Worm (Caenorhabditis elegans) whole organism, mixed stage, embryonic: ENCODE measurements around the gene acs-18.

Source experiments
- M03D4.4 ChIP-seq: sonication (generic microtip); optimal IDR thresholded peaks from 2 replicates; lab custom pipeline; 2017; ENCODE audit warnings: mild to moderate bottlenecking, missing genetic modification characterization, missing compliant biosample characterization
- bed-3 ChIP-seq: fragments of 200-800 bp; sonication (Bioruptor generic); optimal IDR thresholded peaks from 3 replicates; lab custom pipeline; 2018; ENCODE audit warnings: mild to moderate bottlenecking, missing genetic modification characterization, moderate library complexity, missing compliant biosample characterization
- blmp-1 ChIP-seq: fragments of 150-350 bp; optimal IDR thresholded peaks from 2 replicates; lab custom pipeline; 2014; ENCODE audit warnings: missing biosample characterization, missing genetic modification characterization
- ceh-39 ChIP-seq: fragments of 150-350 bp; optimal IDR thresholded peaks from 2 replicates; lab custom pipeline; 2014; ENCODE audit warnings: missing biosample characterization, missing genetic modification characterization
- ceh-43 ChIP-seq: fragments of 200-800 bp; sonication (Bioruptor generic); optimal IDR thresholded peaks from 2 replicates; lab custom pipeline; 2018; ENCODE audit warnings: mild to moderate bottlenecking, missing genetic modification characterization, moderate library complexity, missing compliant biosample characterization
- ces-1 ChIP-seq: fragments of 150-350 bp; optimal IDR thresholded peaks from 2 replicates; lab custom pipeline; 2014; ENCODE audit warnings: missing biosample characterization, missing genetic modification reagents, missing genetic modification characterization
- drap-1 ChIP-seq: fragments of 200-800 bp; sonication (Bioruptor generic); optimal IDR thresholded peaks from 3 replicates; lab custom pipeline; 2018; ENCODE audit warnings: mild to moderate bottlenecking, missing genetic modification characterization, missing compliant biosample characterization
- elt-1 ChIP-seq: sonication (generic microtip); optimal IDR thresholded peaks from 2 replicates; lab custom pipeline; 2017; ENCODE audit warnings: missing genetic modification characterization, mild to moderate bottlenecking, missing compliant biosample characterization, antibody characterized with exemption, moderate library complexity, borderline replicate concordance; ENCODE audit not compliant: insufficient read depth
- elt-3 ChIP-seq: fragments of 150-350 bp; optimal IDR thresholded peaks from 2 replicates; lab custom pipeline; 2014; ENCODE audit warnings: missing biosample characterization, missing genetic modification characterization
- flh-1 ChIP-seq: fragments of 200-800 bp; sonication (Bioruptor generic); optimal IDR thresholded peaks from 2 replicates; lab custom pipeline; 2018; ENCODE audit warnings: mild to moderate bottlenecking, missing genetic modification characterization, moderate library complexity, missing compliant biosample characterization
- ham-2 ChIP-seq: fragments of 200-800 bp; sonication (Bioruptor generic); optimal IDR thresholded peaks from 2 replicates; lab custom pipeline; 2018; ENCODE audit warnings: mild to moderate bottlenecking, missing genetic modification characterization, missing compliant biosample characterization
- hlh-1 ChIP-seq: fragments of 150-350 bp; optimal IDR thresholded peaks from 2 replicates; lab custom pipeline; 2014; ENCODE audit warnings: missing biosample characterization, missing genetic modification reagents, missing genetic modification characterization
- lin-13 ChIP-seq: fragments of 150-350 bp; optimal IDR thresholded peaks from 2 replicates; lab custom pipeline; 2014; ENCODE audit warnings: missing biosample characterization, missing genetic modification characterization
- lin-32 ChIP-seq: fragments of 200-800 bp; sonication (Bioruptor generic); optimal IDR thresholded peaks from 2 replicates; lab custom pipeline; 2018; ENCODE audit warnings: mild to moderate bottlenecking, missing genetic modification characterization, missing compliant biosample characterization
- lsy-2 ChIP-seq: fragments of 150-350 bp; optimal IDR thresholded peaks from 2 replicates; lab custom pipeline; 2014; ENCODE audit warnings: missing biosample characterization, missing genetic modification characterization
- mab-5 ChIP-seq: fragments of 150-350 bp; optimal IDR thresholded peaks from 2 replicates; lab custom pipeline; 2014; ENCODE audit warnings: missing biosample characterization, missing genetic modification characterization
- mep-1 ChIP-seq: fragments of 150-350 bp; optimal IDR thresholded peaks from 2 replicates; lab custom pipeline; 2017; ENCODE audit warnings: missing biosample characterization, missing genetic modification reagents, missing genetic modification characterization, inconsistent platforms
- mls-2 ChIP-seq: sonication (generic microtip); optimal IDR thresholded peaks from 2 replicates; lab custom pipeline; 2016; ENCODE audit warnings: mild to moderate bottlenecking, missing genetic modification characterization, moderate library complexity, missing compliant biosample characterization
- nhr-12 ChIP-seq: fragments of 150-350 bp; optimal IDR thresholded peaks from 2 replicates; lab custom pipeline; 2014; ENCODE audit warnings: missing biosample characterization, missing genetic modification characterization
- nhr-2 ChIP-seq: fragments of 150-350 bp; optimal IDR thresholded peaks from 2 replicates; lab custom pipeline; 2014; ENCODE audit warnings: missing biosample characterization, missing genetic modification characterization
- nhr-28 ChIP-seq: fragments of 150-350 bp; optimal IDR thresholded peaks from 2 replicates; lab custom pipeline; 2014; ENCODE audit warnings: missing biosample characterization, missing genetic modification characterization
- nhr-76 ChIP-seq: sonication (generic microtip); optimal IDR thresholded peaks from 2 replicates; lab custom pipeline; 2017; ENCODE audit warnings: missing biosample characterization, missing genetic modification characterization
- pha-4 ChIP-seq: fragments of 150-350 bp; optimal IDR thresholded peaks from 2 replicates; lab custom pipeline; 2018; ENCODE audit warnings: missing biosample characterization, missing genetic modification reagents, missing genetic modification characterization
- sem-2 ChIP-seq: fragments of 200-800 bp; sonication (Bioruptor generic); optimal IDR thresholded peaks from 2 replicates; lab custom pipeline; 2018; ENCODE audit warnings: mild to moderate bottlenecking, missing genetic modification characterization, missing compliant biosample characterization
- sptf-1 ChIP-seq: sonication (generic microtip); optimal IDR thresholded peaks from 2 replicates; lab custom pipeline; 2017; ENCODE audit warnings: mild to moderate bottlenecking, missing genetic modification characterization, moderate library complexity, missing compliant biosample characterization
- tbx-8 ChIP-seq: fragments of 200-800 bp; sonication (Bioruptor generic); optimal IDR thresholded peaks from 2 replicates; lab custom pipeline; 2018; ENCODE audit warnings: mild to moderate bottlenecking, missing genetic modification characterization, moderate library complexity, missing compliant biosample characterization
- unc-120 ChIP-seq: sonication (generic microtip); optimal IDR thresholded peaks from 2 replicates; lab custom pipeline; 2017; ENCODE audit warnings: missing genetic modification characterization, missing compliant biosample characterization; ENCODE audit not compliant: poor library complexity, severe bottlenecking
- unc-39 ChIP-seq: fragments of 150-350 bp; optimal IDR thresholded peaks from 2 replicates; lab custom pipeline; 2014; ENCODE audit warnings: missing biosample characterization, missing genetic modification characterization
- unc-62 ChIP-seq: fragments of 150-350 bp; optimal IDR thresholded peaks from 2 replicates; lab custom pipeline; 2014; ENCODE audit warnings: missing biosample characterization, missing genetic modification reagents, missing genetic modification characterization
- zip-8 ChIP-seq: fragments of 150-350 bp; optimal IDR thresholded peaks from 2 replicates; lab custom pipeline; 2014; ENCODE audit warnings: missing biosample characterization, missing genetic modification characterization
- ztf-11 ChIP-seq: fragments of 150-350 bp; optimal IDR thresholded peaks from 2 replicates; lab custom pipeline; 2014; ENCODE audit warnings: missing biosample characterization, missing genetic modification characterization

acs-18 gene

DNA sequence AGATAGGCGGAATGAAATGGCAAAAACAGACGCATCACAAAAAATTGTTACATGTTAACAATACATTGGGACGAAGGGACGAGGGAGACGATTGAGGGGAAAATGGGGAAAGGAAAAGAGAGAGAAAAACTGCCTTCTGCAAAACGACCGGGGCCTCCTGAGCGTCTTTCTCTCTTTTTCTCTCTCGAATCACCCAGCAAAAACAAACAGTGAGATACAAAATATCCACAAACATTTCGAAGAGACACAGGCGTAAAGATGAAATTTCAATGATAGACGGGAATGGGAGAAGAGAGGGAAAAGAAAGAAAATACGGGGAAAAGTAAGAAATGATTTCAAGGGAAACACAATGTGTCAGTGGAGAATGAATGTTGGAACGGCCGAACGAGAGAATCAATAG, 32.5 kb upstream of the acs-18 start (continued):
- TF ChIP-seq sem-2 (GFP tag; lab: Kevin White, UChicago) (no peak), nhr-12 (tag; lab: Kevin White, UChicago) (no peak), lsy-2 (peak; percentile 23), tbx-8 (GFP tag; lab: Kevin White, UChicago) (no peak), zip-8 (no peak), M03D4.4 (tag; lab: Kevin White, UChicago) (no peak)

DNA sequence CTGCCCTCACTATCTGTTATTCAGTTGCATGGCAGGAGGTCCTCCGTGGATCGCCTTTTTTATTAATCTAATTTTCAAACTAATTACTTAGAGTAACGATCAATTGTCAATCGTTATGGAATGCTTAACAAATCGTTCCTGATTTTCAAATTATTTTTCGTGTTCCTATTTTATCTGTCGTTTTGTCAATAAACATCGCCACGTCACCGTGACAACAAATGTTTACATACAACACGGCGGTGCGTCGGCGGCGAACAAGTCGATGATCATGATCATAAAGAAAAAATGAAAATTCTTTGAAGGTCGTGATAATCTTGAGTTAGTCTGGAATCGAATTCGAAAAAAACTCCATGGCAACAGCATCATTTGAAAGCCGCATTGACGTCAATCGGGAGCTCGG, 32.0 kb upstream of the acs-18 start:
- TF ChIP-seq unc-62 (GFP tag; lab: Kevin White, UChicago) (no peak), ceh-43 (GFP tag; lab: Kevin White, UChicago) (no peak), nhr-2 (tag; lab: Kevin White, UChicago) (no peak), hlh-1 (tag; lab: Kevin White, UChicago) (no peak), drap-1 (GFP tag; lab: Kevin White, UChicago) (no peak), elt-1 (tag; lab: Kevin White, UChicago) (no peak), mls-2 (tag; lab: Kevin White, UChicago) (no peak), nhr-12 (tag; lab: Kevin White, UChicago) (no peak), unc-120 (tag; lab: Kevin White, UChicago) (no peak), sem-2 (GFP tag; lab: Kevin White, UChicago) (no peak), ztf-11 (tag; lab: Kevin White, UChicago) (no peak), blmp-1 (tag; lab: Kevin White, UChicago) (no peak), nhr-76 (tag; lab: Kevin White, UChicago) (no peak), nhr-28 (tag; lab: Kevin White, UChicago) (no peak)

DNA sequence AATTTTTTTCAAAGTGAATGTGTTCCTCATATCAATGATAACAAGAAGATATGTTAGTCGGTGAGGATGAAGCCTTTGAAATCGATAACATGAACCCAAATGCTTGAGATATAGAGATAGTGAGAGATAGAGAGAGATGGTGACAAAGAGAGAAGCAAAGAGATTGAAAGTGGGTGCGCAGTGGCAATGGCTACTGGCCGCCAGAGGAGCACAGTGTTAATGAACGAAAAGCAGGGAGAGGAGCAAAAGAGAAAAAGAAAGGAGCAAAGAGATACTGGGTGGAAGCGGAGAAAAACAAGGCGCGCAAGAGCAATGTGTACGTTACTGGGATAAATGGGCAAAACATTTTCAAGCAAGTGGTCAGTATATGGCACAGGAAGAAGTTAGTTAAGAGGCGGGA, 31.2 kb upstream of the acs-18 start:
- TF ChIP-seq unc-120 (tag; lab: Kevin White, UChicago) (peak; percentile 43), ces-1 (GFP tag; lab: Kevin White, UChicago) (peak; percentile 40), ceh-39 (tag; lab: Kevin White, UChicago) (no peak), lin-13 (no peak), mep-1 (tag; lab: Kevin White, UChicago) (peak; percentile 22)

DNA sequence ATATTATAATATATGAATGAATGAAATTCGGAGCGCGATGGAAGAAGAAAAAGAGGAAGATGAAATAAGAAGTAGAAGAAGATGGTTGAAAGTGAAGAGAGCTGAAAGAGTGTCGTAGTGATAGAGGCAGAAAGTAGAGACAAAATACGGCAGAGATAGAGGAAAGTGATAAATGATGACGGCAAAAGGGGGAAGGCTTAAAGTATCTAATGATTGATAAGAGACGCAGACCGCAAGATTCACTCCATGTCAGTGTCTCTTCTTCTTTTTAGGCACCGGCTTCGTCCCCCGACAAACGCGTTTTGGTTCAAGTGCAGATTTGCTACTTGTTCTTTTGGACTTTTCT, 28.9 kb upstream of the acs-18 start:
- no peak for TF ChIP-seq hlh-1 (tag; lab: Kevin White, UChicago)
- peak; percentile 55 for TF ChIP-seq elt-3 (tag; lab: Kevin White, UChicago)
- peak; percentile 84 for TF ChIP-seq blmp-1 (tag; lab: Kevin White, UChicago)
- peak; percentile 55 for TF ChIP-seq unc-120 (tag; lab: Kevin White, UChicago)
- TF ChIP-seq ham-2 (GFP tag; lab: Kevin White, UChicago): peak; percentile 14
- TF ChIP-seq zip-8: no peak
- TF ChIP-seq mep-1 (tag; lab: Kevin White, UChicago): no peak
- peak; percentile 77 for TF ChIP-seq unc-62 (GFP tag; lab: Kevin White, UChicago)
- no peak for TF ChIP-seq bed-3 (GFP tag; lab: Kevin White, UChicago)
- no peak for TF ChIP-seq unc-39 (tag; lab: Kevin White, UChicago)
- no peak for TF ChIP-seq tbx-8 (GFP tag; lab: Kevin White, UChicago)

DNA sequence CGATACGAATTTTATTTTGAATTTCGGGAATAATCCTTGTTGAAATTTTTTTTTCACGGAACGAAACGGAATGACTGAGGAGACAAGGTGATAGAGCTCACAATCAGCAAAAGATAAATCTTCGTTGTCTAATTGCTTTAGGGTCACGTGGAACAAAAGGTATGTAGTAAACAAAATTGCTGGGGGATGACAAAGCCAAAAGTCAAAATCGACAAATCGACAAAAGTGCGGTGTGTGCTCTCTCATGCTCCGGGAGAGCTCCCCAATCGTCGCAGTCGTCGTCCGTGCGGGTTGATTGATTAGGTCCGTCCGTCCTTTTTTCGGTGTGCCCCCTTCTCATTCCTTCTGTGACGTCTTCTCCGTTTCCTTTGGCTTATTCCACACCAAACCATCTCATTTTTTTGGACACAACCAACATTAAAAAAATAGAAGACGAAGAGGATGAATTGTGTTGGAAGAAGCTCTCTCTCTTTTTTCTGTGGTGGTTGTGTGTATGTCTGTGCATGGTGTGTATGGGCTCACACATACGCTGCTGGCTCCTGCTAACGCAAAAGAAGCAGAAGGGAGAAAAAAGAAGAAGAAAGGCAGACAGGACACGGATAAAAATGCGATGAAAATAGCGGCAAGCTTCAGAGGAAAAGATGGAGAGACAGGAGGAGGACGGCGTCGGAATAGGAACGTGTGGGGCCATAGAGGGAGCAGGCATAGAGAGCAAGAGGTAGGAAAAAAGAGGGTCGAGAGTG, 28.3 kb upstream of the acs-18 start:
- TF ChIP-seq lin-13 (no peak), ces-1 (GFP tag; lab: Kevin White, UChicago) (peak; percentile 14), pha-4 (tag; lab: Kevin White, UChicago) (no peak)
- TF ChIP-seq, all 35 proteins: peak for 1

DNA sequence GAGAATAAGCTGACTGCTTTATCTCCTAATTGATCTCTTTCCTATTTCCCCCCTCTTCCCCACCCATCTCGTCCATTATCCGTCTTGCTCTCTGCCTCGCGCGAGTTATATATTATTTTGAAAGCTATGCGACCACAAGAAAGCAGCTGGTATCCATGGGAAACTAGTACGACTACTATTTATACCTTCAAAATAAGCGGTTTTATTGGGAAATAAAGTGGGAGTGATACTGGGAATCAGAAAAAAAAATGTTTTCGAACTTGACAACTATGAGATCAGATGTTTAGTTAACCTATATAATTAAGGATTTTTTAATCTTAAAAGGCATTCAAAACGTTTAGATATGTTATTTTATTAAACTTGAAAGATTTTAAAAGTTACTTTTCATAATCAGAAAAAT, 26.2 kb upstream of the acs-18 start:
- no peak for TF ChIP-seq lsy-2
- TF ChIP-seq zip-8: no peak
- TF ChIP-seq flh-1 (GFP tag; lab: Kevin White, UChicago): no peak
- no peak for TF ChIP-seq nhr-76 (tag; lab: Kevin White, UChicago)
- TF ChIP-seq tbx-8 (GFP tag; lab: Kevin White, UChicago): no peak
- no peak for TF ChIP-seq pha-4 (tag; lab: Kevin White, UChicago)
- no peak for TF ChIP-seq sptf-1
- no peak for TF ChIP-seq mab-5 (tag; lab: Kevin White, UChicago)
- no peak for TF ChIP-seq lin-32 (GFP tag; lab: Kevin White, UChicago)
- TF ChIP-seq nhr-28 (tag; lab: Kevin White, UChicago): no peak
- no peak for TF ChIP-seq ceh-39 (tag; lab: Kevin White, UChicago)
- TF ChIP-seq ceh-43 (GFP tag; lab: Kevin White, UChicago): no peak
- no peak for TF ChIP-seq mep-1 (tag; lab: Kevin White, UChicago)
- TF ChIP-seq elt-1 (tag; lab: Kevin White, UChicago): no peak
- TF ChIP-seq unc-62 (GFP tag; lab: Kevin White, UChicago): no peak
